Fruit fly (Drosophila melanogaster): ENCODE measurements around the gene CG3847.

The CG3847 gene

dm6 chrX:6375636-6376035 lies 28.7 kb downstream of the CG3847 start (continued):
- TF ChIP-seq CG9797 (GFP tag; optimal IDR thresholded peaks at IDR 0.05) (no peak), eyg (GFP tag; optimal IDR thresholded peaks at IDR 0.05) (no peak), CG6689 (GFP tag; IDR thresholded peaks at IDR 0.05) (peak; percentile 56), CG9437 (GFP tag; optimal IDR thresholded peaks at IDR 0.05) (peak; percentile 1), Dip2 (GFP tag; IDR thresholded peaks at IDR 0.05) (no peak), CG18599 (GFP tag; optimal IDR thresholded peaks at IDR 0.05) (peak; percentile 84), sd (tag; optimal IDR thresholded peaks at IDR 0.05) (no peak), ems (GFP tag; optimal IDR thresholded peaks at IDR 0.05) (peak; percentile 10), exex (tag; optimal IDR thresholded peaks at IDR 0.05) (no peak), Fer3 (tag; optimal IDR thresholded peaks at IDR 0.05) (peak; percentile 42), row (GFP tag; IDR thresholded peaks at IDR 0.05) (peak; percentile 72), otp (GFP tag; IDR thresholded peaks at IDR 0.05) (peak; percentile 30; the same call in 1 of the 3 replicates), nmo (GFP tag; optimal IDR thresholded peaks at IDR 0.05) (peak; percentile 59), Deaf1 (tag; optimal IDR thresholded peaks at IDR 0.05) (peak; percentile 8), dan (GFP tag; IDR thresholded peaks at IDR 0.05) (no peak), zen (tag; optimal IDR thresholded peaks at IDR 0.05) (no peak), Antp (GFP tag; optimal IDR thresholded peaks at IDR 0.05) (peak; percentile 30), mam (GFP tag; optimal IDR thresholded peaks at IDR 0.05) (peak; percentile 61), CG3163 (GFP tag; optimal IDR thresholded peaks at IDR 0.05) (no peak), lmd (GFP tag; IDR thresholded peaks at IDR 0.05) (peak; percentile 31; the same call in 1 of the 2 replicates), mirr (GFP tag; optimal IDR thresholded peaks at IDR 0.05) (no peak), CG13624 (GFP tag; optimal IDR thresholded peaks at IDR 0.05) (peak; percentile 51), Sry-β (GFP tag; optimal IDR thresholded peaks at IDR 0.05) (no peak), CG17328 (GFP tag; IDR thresholded peaks at IDR 0.05) (peak; percentile 41; the same call in 1 of the 2 replicates), Dad (GFP tag; optimal IDR thresholded peaks at IDR 0.05) (peak; percentile 3), Hmx (GFP tag; optimal IDR thresholded peaks at IDR 0.05) (no peak), CG14441 (GFP tag; IDR thresholded peaks at IDR 0.05) (no peak), amos (GFP tag; IDR thresholded peaks at IDR 0.05; ENCODE audit: partially characterized antibody) (no peak), wor (GFP tag; IDR thresholded peaks at IDR 0.05) (no peak), CG12942 (GFP tag; optimal IDR thresholded peaks at IDR 0.05) (peak; percentile 4), Opbp (GFP tag; IDR thresholded peaks at IDR 0.05; ENCODE audit: partially characterized antibody) (no peak), CG7928 (GFP tag; optimal IDR thresholded peaks at IDR 0.05) (no peak), Eip74EF (GFP tag; optimal IDR thresholded peaks at IDR 0.05) (peak in 1 of 2 experiments; percentile 4), CG12219 (GFP tag; optimal IDR thresholded peaks at IDR 0.05) (peak; percentile 36), Sin3A (optimal IDR thresholded peaks at IDR 0.05) (no peak), Hand (GFP tag; optimal IDR thresholded peaks at IDR 0.05) (peak; percentile 47), CG18011 (GFP tag; optimal IDR thresholded peaks at IDR 0.05) (no peak), CG13775 (GFP tag; optimal IDR thresholded peaks at IDR 0.05) (no peak), B-H2 (GFP tag; optimal IDR thresholded peaks at IDR 0.05) (no peak), CG11696 (GFP tag; IDR thresholded peaks at IDR 0.05) (no peak), kni (GFP tag; optimal IDR thresholded peaks at IDR 0.05) (no peak), CG6272 (GFP tag; IDR thresholded peaks at IDR 0.05) (no peak), CG31388 (GFP tag; optimal IDR thresholded peaks at IDR 0.05) (no peak), ash1 (GFP tag; optimal IDR thresholded peaks at IDR 0.05) (no peak), chn (GFP tag; optimal IDR thresholded peaks at IDR 0.05) (peak; percentile 39), Rfx (GFP tag; IDR thresholded peaks at IDR 0.05) (peak; percentile 54), slou (GFP tag; optimal IDR thresholded peaks at IDR 0.05) (peak; percentile 16), Nf-YC (tag; optimal IDR thresholded peaks at IDR 0.05) (no peak), Atf6 (GFP tag; IDR thresholded peaks at IDR 0.05) (peak; percentile 48; the same call in 1 of the 2 replicates), psq (GFP tag; optimal IDR thresholded peaks at IDR 0.05) (no peak), grn (GFP tag; optimal IDR thresholded peaks at IDR 0.05) (no peak), btn (GFP tag; optimal IDR thresholded peaks at IDR 0.05) (no peak)
